Worm (Caenorhabditis elegans): ENCODE data around the gene ttyh-1.

ttyh-1 gene

ce11 chrX:11414837-11415550, 46.5 kb downstream of the ttyh-1 start, which contains the start of gene pek-1 (continued):
- TF ChIP-seq isw-1 (GFP tag; IDR thresholded peaks at IDR 0.05) (no peak), C04F5.9 (tag; optimal IDR thresholded peaks at IDR 0.05) (no peak), nhr-84 (tag; optimal IDR thresholded peaks at IDR 0.05) (no peak), C34B4.2 (tag; optimal IDR thresholded peaks at IDR 0.05) (no peak), F16B12.6 (tag; optimal IDR thresholded peaks at IDR 0.05) (peak; percentile 77), elt-3 (tag; optimal IDR thresholded peaks at IDR 0.05) (peak in 1 of 6 experiments; percentile 9), nhr-76 (tag; optimal IDR thresholded peaks at IDR 0.05) (no peak), ztf-4 (tag; optimal IDR thresholded peaks at IDR 0.05) (peak; percentile 17), lin-35 (GFP tag; optimal IDR thresholded peaks at IDR 0.05) (peak; percentile 31 to 43), ets-5 (GFP tag; IDR thresholded peaks at IDR 0.05) (no peak)

ce11 chrX:11418667-11419066, 50.1 kb downstream of the ttyh-1 start, which contains the start of gene F46C3.2:
F46C3.2 (minus strand) TSS chrX:11418767.
- TF ChIP-seq irx-1 (tag; optimal IDR thresholded peaks at IDR 0.05) (no peak), F16B12.6 (tag; optimal IDR thresholded peaks at IDR 0.05) (no peak), fkh-8 (tag; optimal IDR thresholded peaks at IDR 0.05) (no peak), dpl-1 (GFP tag; optimal IDR thresholded peaks at IDR 0.05) (no peak), isw-1 (GFP tag; IDR thresholded peaks at IDR 0.05) (no peak), fos-1 (tag; optimal IDR thresholded peaks at IDR 0.05) (no peak), nhr-237 (tag; optimal IDR thresholded peaks at IDR 0.05) (no peak), tbx-2 (tag; optimal IDR thresholded peaks at IDR 0.05) (no peak), grh-1 (GFP tag; IDR thresholded peaks at IDR 0.05) (no peak), skn-1 (tag; optimal IDR thresholded peaks at IDR 0.05) (no peak), nhr-20 (tag; optimal IDR thresholded peaks at IDR 0.05) (no peak), ztf-11 (tag; optimal IDR thresholded peaks at IDR 0.05) (no peak), nhr-71 (tag; optimal IDR thresholded peaks at IDR 0.05) (no peak), pag-3 (tag; optimal IDR thresholded peaks at IDR 0.05; ENCODE audit: borderline replicate concordance, insufficient read depth) (no peak), sptf-1 (tag; optimal IDR thresholded peaks at IDR 0.05) (no peak), C34B4.2 (tag; optimal IDR thresholded peaks at IDR 0.05) (no peak), lin-13 (GFP tag; optimal IDR thresholded peaks at IDR 0.05) (no peak), dsc-1 (tag; optimal IDR thresholded peaks at IDR 0.05) (no peak)

DNA sequence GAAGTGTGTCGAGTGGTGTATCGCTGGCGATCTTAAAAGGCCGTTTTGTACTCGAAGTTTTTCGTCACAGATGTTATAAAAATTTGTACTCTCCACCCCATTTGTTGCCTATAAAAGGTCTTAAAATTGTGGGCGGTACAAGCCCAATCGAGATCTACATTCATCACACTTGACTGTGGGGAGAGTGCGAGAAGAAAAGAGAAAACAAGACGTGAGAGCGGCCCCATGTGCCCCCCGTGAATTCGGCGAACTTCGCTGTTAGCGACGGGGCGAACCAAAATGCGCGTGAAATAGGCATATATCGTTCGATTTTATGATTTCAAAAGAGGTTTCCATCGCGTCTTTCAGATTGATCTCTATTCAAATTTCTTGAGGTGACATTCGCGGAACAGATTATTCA, 51.5 kb downstream of the ttyh-1 start, which contains the start of gene F46C3.6:
TSS of gene F46C3.6 (minus strand) at position 87 of the 400 bp plus-strand sequence.
- no peak for TF ChIP-seq nhr-28 (tag; optimal IDR thresholded peaks at IDR 0.05)
- TF ChIP-seq blmp-1 (tag; optimal IDR thresholded peaks at IDR 0.05) = peak; percentile 42
- no peak for TF ChIP-seq hlh-17 (GFP tag; optimal IDR thresholded peaks at IDR 0.05; ENCODE audit: borderline replicate concordance)
- TF ChIP-seq nhr-237 (tag; optimal IDR thresholded peaks at IDR 0.05) = no peak
- TF ChIP-seq nhr-84 (tag; optimal IDR thresholded peaks at IDR 0.05) = no peak
- TF ChIP-seq lin-14 (GFP tag; optimal IDR thresholded peaks at IDR 0.05) = peak; percentile 11
- no peak for TF ChIP-seq zip-4 (GFP tag; optimal IDR thresholded peaks at IDR 0.05)
- TF ChIP-seq lin-15B (tag; optimal IDR thresholded peaks at IDR 0.05) = no peak
- no peak for TF ChIP-seq C16A3.4 (tag; optimal IDR thresholded peaks at IDR 0.05)
- no peak for TF ChIP-seq dsc-1 (tag; optimal IDR thresholded peaks at IDR 0.05)
- peak; percentile 87 for TF ChIP-seq nhr-85 (tag)

Data from whole organism, L1 larva.